Fruit fly (Drosophila melanogaster): Measurements from ENCODE around the gene CG9004.

CG9004 gene

dm6 chr3L:2371882-2372281, 1.6 kb upstream of the CG9004 start, which contains the start of the genes CG1317 and CG8993 (continued):
- TF ChIP-seq CG7368 (GFP tag; optimal IDR thresholded peaks at IDR 0.05), result peak; percentile 8
- no peak for TF ChIP-seq Ets96B (tag; optimal IDR thresholded peaks at IDR 0.05)

dm6 chr3L:2377114-2377783, 3.7 kb downstream of the CG9004 start, which contains the start of the genes CG15877 and Svil:
TSS of gene CG15877 (minus strand) at chr3L:2377556.
TSS of gene Svil (plus strand) at chr3L:2377655.
- TF ChIP-seq fkh (GFP tag; optimal IDR thresholded peaks at IDR 0.05) (no peak), CG3919 (GFP tag; optimal IDR thresholded peaks at IDR 0.05) (no peak), lz (GFP tag; optimal IDR thresholded peaks at IDR 0.05) (no peak), svp (GFP tag) (no peak), Eip78C (GFP tag) (peak; percentile 56), Sox14 (GFP tag; optimal IDR thresholded peaks at IDR 0.05) (peak; percentile 15), eg (GFP tag; IDR thresholded peaks at IDR 0.05) (0 out of 3 replicates have a peak, but pooled peaks have one; percentile 7)

dm6 chr3L:2378549-2378948, 5.0 kb downstream of the CG9004 start:
- TF ChIP-seq fd59A (GFP tag; optimal IDR thresholded peaks at IDR 0.05), result no peak
- TF ChIP-seq CG34406 (GFP tag; optimal IDR thresholded peaks at IDR 0.05), result no peak
- no peak for TF ChIP-seq vri (GFP tag; optimal IDR thresholded peaks at IDR 0.05)
- TF ChIP-seq CG11762 (GFP tag; optimal IDR thresholded peaks at IDR 0.05; ENCODE audit: insufficient read depth), result no peak
- no peak for TF ChIP-seq CG9139 (GFP tag; optimal IDR thresholded peaks at IDR 0.05)
- no peak for TF ChIP-seq Eip78C (GFP tag)
- TF ChIP-seq CG3032 (tag; optimal IDR thresholded peaks at IDR 0.05), result no peak
- TF ChIP-seq CG11294 (GFP tag; IDR thresholded peaks at IDR 0.05), result no peak
- TF ChIP-seq Blimp-1 (GFP tag; optimal IDR thresholded peaks at IDR 0.05), result no peak
- no peak for TF ChIP-seq CG7368 (GFP tag; optimal IDR thresholded peaks at IDR 0.05)
- TF ChIP-seq salr (GFP tag; optimal IDR thresholded peaks at IDR 0.05), result no peak
- TF ChIP-seq CG15336 (GFP tag; IDR thresholded peaks at IDR 0.05), result no peak
- TF ChIP-seq CG8119 (GFP tag; IDR thresholded peaks at IDR 0.05), result no peak
- TF ChIP-seq Ets21C (GFP tag; optimal IDR thresholded peaks at IDR 0.05), result no peak
- no peak for TF ChIP-seq Sox102F (GFP tag; optimal IDR thresholded peaks at IDR 0.05)
- no peak for TF ChIP-seq Gug (GFP tag; IDR thresholded peaks at IDR 0.05)
- no peak for TF ChIP-seq net (GFP tag; optimal IDR thresholded peaks at IDR 0.05)

dm6 chr3L:2379472-2379871, 5.9 kb downstream of the CG9004 start:
- no peak for TF ChIP-seq Blimp-1 (GFP tag; optimal IDR thresholded peaks at IDR 0.05)

dm6 chr3L:2385325-2386007, 11.9 kb downstream of the CG9004 start:
- TF ChIP-seq CG6808 (GFP tag; optimal IDR thresholded peaks at IDR 0.05), result no peak
- peak; percentile 14 for TF ChIP-seq Eip78C (GFP tag)
- 0 out of 3 replicates have a peak, but pooled peaks have one; percentile 14 for TF ChIP-seq CG6163 (GFP tag; IDR thresholded peaks at IDR 0.05)

- no peak for TF ChIP-seq svp (GFP tag)
- TF ChIP-seq Eip93F (GFP tag; optimal IDR thresholded peaks at IDR 0.05), result no peak
- peak; percentile 2 for TF ChIP-seq CG9139 (GFP tag; optimal IDR thresholded peaks at IDR 0.05)
- TF ChIP-seq CG3032 (tag; optimal IDR thresholded peaks at IDR 0.05), result peak; percentile 72
- peak; percentile 60 for TF ChIP-seq achi (GFP tag; optimal IDR thresholded peaks at IDR 0.05)
- no peak for TF ChIP-seq dac (GFP tag; optimal IDR thresholded peaks at IDR 0.05)
- TF ChIP-seq acj6 (GFP tag; optimal IDR thresholded peaks at IDR 0.05), result peak; percentile 42
- TF ChIP-seq CG4318 (GFP tag; optimal IDR thresholded peaks at IDR 0.05), result peak; percentile 25
- peak; percentile 13 for TF ChIP-seq CG34406 (GFP tag; optimal IDR thresholded peaks at IDR 0.05)
- TF ChIP-seq Sox15 (GFP tag; optimal IDR thresholded peaks at IDR 0.05), result no peak
- peak; percentile 40 for TF ChIP-seq Met (GFP tag; optimal IDR thresholded peaks at IDR 0.05)
- TF ChIP-seq Gug (GFP tag; IDR thresholded peaks at IDR 0.05), result no peak
- peak; percentile 63 for TF ChIP-seq CG15336 (GFP tag; IDR thresholded peaks at IDR 0.05)
- peak in 1 of 2 experiments; percentile 6 for TF ChIP-seq salr (GFP tag; optimal IDR thresholded peaks at IDR 0.05)
- TF ChIP-seq net (GFP tag; optimal IDR thresholded peaks at IDR 0.05), result peak; percentile 30
- TF ChIP-seq CG11902 (GFP tag; optimal IDR thresholded peaks at IDR 0.05), result no peak
- no peak for TF ChIP-seq fkh (GFP tag; optimal IDR thresholded peaks at IDR 0.05)
- TF ChIP-seq CG6276 (GFP tag; optimal IDR thresholded peaks at IDR 0.05), result peak; percentile 34
- TF ChIP-seq Smox (GFP tag; optimal IDR thresholded peaks at IDR 0.05), result no peak
- no peak for TF ChIP-seq fd85E (GFP tag; optimal IDR thresholded peaks at IDR 0.05)
- peak; percentile 79 for TF ChIP-seq CG10631 (GFP tag; optimal IDR thresholded peaks at IDR 0.05)
- TF ChIP-seq Eip75B (GFP tag; optimal IDR thresholded peaks at IDR 0.05), result peak; percentile 71
- peak; percentile 14 for TF ChIP-seq CG8319 (GFP tag; optimal IDR thresholded peaks at IDR 0.05)
Observed at dm6 chr3L:2386433-2386832, 12.9 kb downstream of the CG9004 start.

All from whole organism, prepupa.